Fruit fly (Drosophila melanogaster) whole organism, embryonic: ENCODE data around the gene cbt.
A peak's percentile ranks its signal among the peaks of the same experiment; 100 is the strongest.

Experiments used
- Awh ChIP-seq: fragments of 200-800 bp; sonication (Bioruptor generic); IDR thresholded peaks from 2 replicates; pipeline ENCODE4, ENCODE4 v1.3.6; 2022; ENCODE audit warnings: missing biosample characterization, missing genetic modification characterization
- CG10654 ChIP-seq: fragments of 200-800 bp; sonication (Bioruptor generic); optimal IDR thresholded peaks from 2 replicates; lab custom pipeline; 2016; ENCODE audit warnings: missing biosample characterization, missing genetic modification characterization
- CG11085 ChIP-seq: fragments of 200-800 bp; sonication (Bioruptor generic); IDR thresholded peaks from 2 replicates; pipeline ENCODE4 v1.3.6; 2022; ENCODE audit warnings: missing biosample characterization, missing genetic modification characterization
- CG11560 ChIP-seq: fragments of 200-800 bp; sonication (Bioruptor generic); IDR thresholded peaks from 3 replicates; pipeline ENCODE4 v1.3.6; 2022; ENCODE audit warnings: missing biosample characterization, missing genetic modification characterization
- CG12155 ChIP-seq: fragments of 200-800 bp; sonication (Bioruptor generic); optimal IDR thresholded peaks from 3 replicates; lab custom pipeline; 2016; ENCODE audit warnings: missing biosample characterization, missing genetic modification characterization
- CG12769 ChIP-seq: fragments of 200-800 bp; sonication (Bioruptor generic); optimal IDR thresholded peaks from 2 replicates; lab custom pipeline; 2019; ENCODE audit warnings: missing biosample characterization, mild to moderate bottlenecking, missing genetic modification characterization, moderate library complexity
- CG13894 ChIP-seq: fragments of 200-800 bp; sonication (Bioruptor generic); optimal IDR thresholded peaks from 3 replicates; lab custom pipeline; 2018; ENCODE audit warnings: missing biosample characterization, mild to moderate bottlenecking, missing genetic modification characterization, moderate library complexity
- CG14667 ChIP-seq: fragments of 200-800 bp; sonication (Bioruptor generic); IDR thresholded peaks from 2 replicates; pipeline ENCODE4 v1.3.6; 2022; ENCODE audit warnings: missing biosample characterization, missing genetic modification characterization
- CG14860 ChIP-seq: fragments of 200-800 bp; sonication (Bioruptor generic); IDR thresholded peaks from 3 replicates; pipeline ENCODE4 v1.3.6; 2022; ENCODE audit warnings: missing biosample characterization, missing genetic modification characterization; ENCODE audit not compliant: partially characterized antibody
- CG14965 ChIP-seq: fragments of 200-800 bp; sonication (Bioruptor generic); optimal IDR thresholded peaks from 2 replicates; lab custom pipeline; 2016; ENCODE audit warnings: missing biosample characterization, missing genetic modification characterization, borderline replicate concordance
- CG15696 ChIP-seq: fragments of 200-800 bp; sonication (Bioruptor generic); optimal IDR thresholded peaks from 2 replicates; lab custom pipeline; 2019; ENCODE audit warnings: missing biosample characterization, mild to moderate bottlenecking, missing genetic modification characterization, moderate library complexity
- CG17359 ChIP-seq: fragments of 200-800 bp; sonication (Bioruptor generic); optimal IDR thresholded peaks from 3 replicates; lab custom pipeline; 2018; ENCODE audit warnings: missing biosample characterization, mild to moderate bottlenecking, missing genetic modification characterization, moderate library complexity
- CG31388 ChIP-seq: fragments of 200-800 bp; sonication (Bioruptor generic); optimal IDR thresholded peaks from 2 replicates; lab custom pipeline; 2016; ENCODE audit warnings: missing biosample characterization, missing genetic modification characterization
- CG32767 ChIP-seq: fragments of 200-800 bp; sonication (Bioruptor generic); IDR thresholded peaks from 2 replicates; pipeline ENCODE4 v1.3.6; 2022; ENCODE audit warnings: missing biosample characterization, missing genetic modification characterization
- CG4404 ChIP-seq: fragments of 200-800 bp; sonication (Bioruptor generic); IDR thresholded peaks from 2 replicates; pipeline ENCODE4 v1.3.6; 2022; ENCODE audit warnings: missing biosample characterization, missing genetic modification characterization
- CG4820 ChIP-seq: fragments of 200-800 bp; sonication (Bioruptor generic); optimal IDR thresholded peaks from 3 replicates; lab custom pipeline; 2016; ENCODE audit warnings: missing biosample characterization, missing genetic modification characterization
- CG8290 ChIP-seq, 3 experiments: fragments of 200-800 bp; sonication (Bioruptor generic); optimal IDR thresholded peaks; 2 replicates each; lab custom pipeline; 2016 to 2019; ENCODE audit warnings: missing biosample characterization in 3 of 3, missing genetic modification characterization in 3 of 3, mild to moderate bottlenecking in 2 of 3, moderate library complexity in 1 of 3
- CG8478 ChIP-seq: fragments of >200 bp; optimal IDR thresholded peaks from 2 replicates; lab custom pipeline; 2018
- CG9609 ChIP-seq: fragments of 200-800 bp; sonication (Bioruptor generic); optimal IDR thresholded peaks from 3 replicates; lab custom pipeline; 2016; ENCODE audit warnings: missing biosample characterization, missing genetic modification characterization
- Dek ChIP-seq: fragments of 200-800 bp; sonication (Bioruptor generic); optimal IDR thresholded peaks from 3 replicates; lab custom pipeline; 2019; ENCODE audit warnings: missing biosample characterization, mild to moderate bottlenecking, missing genetic modification characterization, moderate library complexity
- HLH54F ChIP-seq: fragments of 200-800 bp; sonication (Bioruptor generic); optimal IDR thresholded peaks from 3 replicates; lab custom pipeline; 2016; ENCODE audit warnings: missing biosample characterization, missing genetic modification characterization
- Hand ChIP-seq: fragments of 200-800 bp; sonication (Bioruptor generic); optimal IDR thresholded peaks from 2 replicates; lab custom pipeline; 2017; ENCODE audit warnings: mild to moderate bottlenecking, missing biosample characterization, missing genetic modification reagents, missing genetic modification characterization
- Hr39 ChIP-seq: fragments of >200 bp; optimal IDR thresholded peaks from 2 replicates; lab custom pipeline; 2017
- Max ChIP-seq: fragments of 200-800 bp; sonication (Bioruptor generic); optimal IDR thresholded peaks from 2 replicates; lab custom pipeline; 2016; ENCODE audit warnings: missing biosample characterization, mild to moderate bottlenecking, missing genetic modification characterization
- Meics ChIP-seq: fragments of 200-800 bp; sonication (Bioruptor generic); optimal IDR thresholded peaks from 2 replicates; lab custom pipeline; 2017; ENCODE audit warnings: missing biosample characterization, mild to moderate bottlenecking, missing genetic modification characterization
- Oli ChIP-seq: fragments of 200-800 bp; sonication (Bioruptor generic); optimal IDR thresholded peaks from 2 replicates; lab custom pipeline; 2018; ENCODE audit warnings: missing biosample characterization, mild to moderate bottlenecking, missing genetic modification characterization, moderate library complexity
- Rx ChIP-seq: fragments of 200-800 bp; sonication (Bioruptor generic); IDR thresholded peaks from 2 replicates; pipeline ENCODE4 v1.3.6; 2022; ENCODE audit warnings: missing biosample characterization, missing genetic modification characterization
- Taf1 ChIP-seq: fragments of 200-800 bp; sonication (Bioruptor generic); IDR thresholded peaks from 2 replicates; pipeline ENCODE4 v1.3.6; 2022; ENCODE audit warnings: missing biosample characterization, missing genetic modification characterization
- bbx ChIP-seq: fragments of 200-800 bp; sonication (Bioruptor generic); IDR thresholded peaks from 2 replicates; pipeline ENCODE4 v1.3.6; 2022; ENCODE audit warnings: missing biosample characterization, missing genetic modification characterization; ENCODE audit not compliant: partially characterized antibody
- chinmo ChIP-seq: fragments of 200-800 bp; sonication (Bioruptor generic); IDR thresholded peaks from 4 replicates; pipeline ENCODE4 v1.3.6; 2022; ENCODE audit warnings: missing biosample characterization, missing genetic modification characterization; ENCODE audit not compliant: partially characterized antibody
- fd96Cb ChIP-seq: fragments of 200-800 bp; sonication (Bioruptor generic); optimal IDR thresholded peaks from 2 replicates; lab custom pipeline; 2018; ENCODE audit warnings: missing biosample characterization, mild to moderate bottlenecking, missing genetic modification characterization, moderate library complexity
- fru ChIP-seq: fragments of >200 bp; optimal IDR thresholded peaks from 2 replicates; lab custom pipeline; 2017
- gce ChIP-seq: fragments of 200-800 bp; sonication (Bioruptor generic); IDR thresholded peaks from 3 replicates; pipeline ENCODE4 v1.3.6; 2022; ENCODE audit warnings: missing biosample characterization, missing genetic modification characterization
- gcm ChIP-seq: fragments of 200-800 bp; sonication (Bioruptor generic); optimal IDR thresholded peaks from 2 replicates; lab custom pipeline; 2019; ENCODE audit warnings: missing biosample characterization, mild to moderate bottlenecking, missing genetic modification characterization, moderate library complexity
- jigr1 ChIP-seq: fragments of 200-800 bp; sonication (Bioruptor generic); IDR thresholded peaks from 3 replicates; pipeline ENCODE4 v1.3.6; 2022; ENCODE audit warnings: missing biosample characterization, missing genetic modification characterization
- klu ChIP-seq: fragments of 200-800 bp; sonication (Bioruptor generic); IDR thresholded peaks from 2 replicates; pipeline ENCODE4 v1.3.6; 2022; ENCODE audit warnings: missing biosample characterization, missing genetic modification characterization
- mld ChIP-seq: fragments of 200-800 bp; sonication (Bioruptor generic); IDR thresholded peaks from 3 replicates; pipeline ENCODE4 v1.3.6; 2022; ENCODE audit warnings: missing biosample characterization, missing genetic modification characterization; ENCODE audit not compliant: partially characterized antibody
- nau ChIP-seq: fragments of 200-800 bp; sonication (Bioruptor generic); optimal IDR thresholded peaks from 3 replicates; lab custom pipeline; 2017; ENCODE audit warnings: missing biosample characterization, mild to moderate bottlenecking, missing genetic modification characterization, missing genetic modification reagents
- nmo ChIP-seq: fragments of 200-800 bp; sonication (Bioruptor generic); optimal IDR thresholded peaks from 2 replicates; lab custom pipeline; 2018; ENCODE audit warnings: missing biosample characterization, mild to moderate bottlenecking, missing genetic modification characterization, moderate library complexity
- onecut ChIP-seq: fragments of 200-800 bp; sonication (Bioruptor generic); IDR thresholded peaks from 2 replicates; pipeline ENCODE4 v1.3.6; 2022; ENCODE audit warnings: missing biosample characterization, missing genetic modification characterization
- otp ChIP-seq: fragments of 200-800 bp; sonication (Bioruptor generic); IDR thresholded peaks from 3 replicates; pipeline ENCODE4, ENCODE4 v1.3.6; 2022; ENCODE audit warnings: missing biosample characterization, missing genetic modification characterization
- p53 ChIP-seq: fragments of 200-800 bp; sonication (Bioruptor generic); optimal IDR thresholded peaks from 2 replicates; lab custom pipeline; 2016; ENCODE audit warnings: missing biosample characterization, missing genetic modification characterization
- psq ChIP-seq: fragments of 200-800 bp; sonication (Bioruptor generic); optimal IDR thresholded peaks from 2 replicates; lab custom pipeline; 2017; ENCODE audit warnings: missing biosample characterization, missing genetic modification characterization
- scrt ChIP-seq: fragments of 200-800 bp; sonication (Bioruptor generic); optimal IDR thresholded peaks from 2 replicates; lab custom pipeline; 2018; ENCODE audit warnings: missing biosample characterization, mild to moderate bottlenecking, missing genetic modification characterization, moderate library complexity
- sens ChIP-seq: fragments of 200-800 bp; sonication (Bioruptor generic); peaks from one replicate; lab custom pipeline; 2016; ENCODE audit warnings: missing biosample characterization, missing genetic modification characterization
- sna ChIP-seq: fragments of 200-800 bp; sonication (Bioruptor generic); IDR thresholded peaks from 2 replicates; pipeline ENCODE4 v1.3.6; 2022; ENCODE audit warnings: missing biosample characterization, missing genetic modification characterization; ENCODE audit not compliant: partially characterized antibody
- tgo ChIP-seq: fragments of 200-800 bp; sonication (Bioruptor generic); IDR thresholded peaks from 3 replicates; pipeline ENCODE4 v1.3.6; 2022; ENCODE audit warnings: missing biosample characterization, missing genetic modification characterization
- toy ChIP-seq: fragments of 200-800 bp; sonication (Bioruptor generic); IDR thresholded peaks from 2 replicates; pipeline ENCODE4 v1.3.6; 2022; ENCODE audit warnings: missing biosample characterization, missing genetic modification characterization
- ttk ChIP-seq: fragments of 200-800 bp; sonication (Bioruptor generic); IDR thresholded peaks from 2 replicates; pipeline ENCODE4 v2.1.2; 2022; ENCODE audit warnings: missing biosample characterization, missing genetic modification characterization
- tx ChIP-seq: fragments of 200-800 bp; sonication (Bioruptor generic); optimal IDR thresholded peaks from 2 replicates; lab custom pipeline; 2016; ENCODE audit warnings: missing biosample characterization, missing genetic modification characterization
- wek ChIP-seq: fragments of 200-800 bp; sonication (Bioruptor generic); optimal IDR thresholded peaks from 3 replicates; lab custom pipeline; 2018; ENCODE audit warnings: missing biosample characterization, mild to moderate bottlenecking, missing genetic modification characterization, moderate library complexity

cbt gene

dm6 chr2L:510534-511014, 31.1 kb upstream of the cbt start (continued):
- TF ChIP-seq CG10654 (GFP tag; lab: Kevin White, UChicago) (peak; percentile 67), Hand (GFP tag; lab: Kevin White, UChicago) (peak; percentile 34), nmo (GFP tag; lab: Kevin White, UChicago) (peak; percentile 4), psq (GFP tag; lab: Kevin White, UChicago) (peak; percentile 71), CG13894 (peak; percentile 62), Rx (GFP tag; lab: Robert Waterston, UW) (no peak), Awh (peak; percentile 54; the same call in 1 of the 2 replicates), Taf1 (no peak), Meics (GFP tag; lab: Kevin White, UChicago) (peak; percentile 46), ttk (no peak), sna (GFP tag; lab: Robert Waterston, UW) (no peak), CG8478 (lab: Kevin White, UChicago) (no peak), CG15696 (tag; lab: Kevin White, UChicago) (peak; percentile 94), CG32767 (GFP tag; lab: Robert Waterston, UW) (peak; percentile 86), fd96Cb (tag; lab: Kevin White, UChicago) (peak; percentile 41), p53 (GFP tag; lab: Kevin White, UChicago) (peak; percentile 10), gce (peak; percentile 70; the same call in 1 of the 3 replicates), CG14667 (GFP tag; lab: Robert Waterston, UW) (no peak), CG31388 (GFP tag; lab: Kevin White, UChicago) (peak; percentile 33), gcm (GFP tag; lab: Kevin White, UChicago) (peak; percentile 80), jigr1 (GFP tag; lab: Robert Waterston, UW) (no peak), fru (lab: Kevin White, UChicago) (no peak), mld (no peak), chinmo (GFP tag; lab: Robert Waterston, UW) (0 out of 4 replicates have a peak, but pooled peaks have one; percentile 62), CG12155 (GFP tag; lab: Kevin White, UChicago) (no peak), wek (peak; percentile 73), Dek (no peak), CG8290 (GFP tag; optimal IDR thresholded peaks at IDR 0.05; lab: Kevin White, UChicago) (peak; percentile 66), CG8290 (tag; optimal IDR thresholded peaks at IDR 0.05; lab: Kevin White, UChicago) (peak; percentile 41 to 81), CG4820 (peak; percentile 52), toy (GFP tag; lab: Robert Waterston, UW) (no peak), otp (peak; percentile 47; the same call in 1 of the 3 replicates), tx (no peak), CG11560 (no peak), bbx (GFP tag; lab: Robert Waterston, UW) (no peak), CG12769 (no peak), CG14860 (GFP tag; lab: Robert Waterston, UW) (no peak), scrt (GFP tag; lab: Kevin White, UChicago) (peak; percentile 76), onecut (peak; percentile 76), tgo (GFP tag; lab: Robert Waterston, UW) (no peak; the same call in 2 of the 3 replicates), klu (no peak), CG9609 (GFP tag; lab: Kevin White, UChicago) (peak; percentile 58), sens (GFP tag; lab: Kevin White, UChicago) (peak; percentile 96), CG14965 (GFP tag; lab: Kevin White, UChicago) (peak; percentile 62), Max (no peak), CG4404 (GFP tag; lab: Robert Waterston, UW) (no peak), CG11085 (GFP tag; lab: Robert Waterston, UW) (no peak), nau (peak; percentile 85), HLH54F (GFP tag; lab: Kevin White, UChicago) (peak; percentile 48), CG17359 (tag; lab: Kevin White, UChicago) (peak; percentile 74), Oli (tag; lab: Kevin White, UChicago) (peak; percentile 7), Hr39 (no peak)
